Worm (Caenorhabditis elegans) whole organism, midembryonic: ENCODE measurements around the gene B0432.11.

Experiments used
- T22C8.4 ChIP-seq: fragments of 200-800 bp; sonication (Bioruptor generic); IDR thresholded peaks from 2 replicates; pipeline ENCODE4 v1.3.6; 2022; ENCODE audit warnings: missing genetic modification characterization, missing compliant biosample characterization
- flt-1 ChIP-seq: fragments of 200-800 bp; sonication (Bioruptor generic); IDR thresholded peaks from 2 replicates; pipeline ENCODE4 v1.3.6; 2022; ENCODE audit warnings: missing genetic modification characterization, missing compliant biosample characterization
- klf-2 ChIP-seq: fragments of 200-800 bp; sonication (Bioruptor generic); conservative IDR thresholded peaks from 2 replicates; pipeline ENCODE4 v1.3.6; 2022; ENCODE audit warnings: missing genetic modification reagents, missing genetic modification characterization, missing compliant biosample characterization
- ztf-23 ChIP-seq: fragments of 200-800 bp; sonication (Bioruptor generic); IDR thresholded peaks from 2 replicates; pipeline ENCODE4 v1.3.6; 2022; ENCODE audit warnings: missing genetic modification reagents, missing genetic modification characterization, missing compliant biosample characterization

DNA sequence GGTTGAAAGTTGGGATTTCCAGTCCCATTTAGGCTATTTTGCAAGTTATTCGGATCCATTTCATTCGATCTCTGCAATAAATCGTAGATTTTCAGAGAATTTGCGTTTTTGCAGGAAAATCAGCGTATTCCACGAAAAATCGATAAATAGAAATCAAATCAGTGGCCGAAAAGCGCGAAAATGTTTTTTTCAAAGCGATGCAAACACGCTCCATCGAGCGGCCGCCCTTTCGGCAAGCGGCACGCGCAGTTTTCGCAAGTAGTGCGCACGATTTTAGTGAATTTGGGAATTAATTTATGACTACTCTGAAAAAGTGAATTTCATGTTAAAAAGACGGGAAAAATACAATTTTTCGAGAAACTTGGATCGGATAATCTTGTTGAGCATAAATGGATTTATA is 39.4 kb downstream of the B0432.11 start:
- TF ChIP-seq flt-1 (GFP tag; lab: Robert Waterston, UW) (peak; percentile 89), ztf-23 (GFP tag; lab: Robert Waterston, UW) (peak; percentile 87), klf-2 (GFP tag; lab: Robert Waterston, UW) (peak; percentile 58), T22C8.4 (peak; percentile 93)
